Worm (Caenorhabditis elegans) whole organism, L3 larva: ENCODE results near the gene K11G9.5.
A peak's percentile ranks its signal among the peaks of the same experiment; 100 is the strongest.

Experiments used
- aly-2 ChIP-seq: fragments of 150-350 bp; optimal IDR thresholded peaks from 2 replicates; lab custom pipeline; 2014; ENCODE audit warnings: missing biosample characterization, missing genetic modification characterization
- ama-1 ChIP-seq: fragments of 150-350 bp; optimal IDR thresholded peaks from 2 replicates; lab custom pipeline; 2018
- ceh-82 ChIP-seq: fragments of 150-350 bp; optimal IDR thresholded peaks from 2 replicates; lab custom pipeline; 2014; ENCODE audit warnings: missing biosample characterization, missing genetic modification characterization
- daf-12 ChIP-seq: fragments of 150-350 bp; optimal IDR thresholded peaks from 2 replicates; lab custom pipeline; 2014; ENCODE audit warnings: missing biosample characterization, missing genetic modification reagents, missing genetic modification characterization
- egl-27 ChIP-seq: sonication (generic microtip); optimal IDR thresholded peaks from 4 replicates; lab custom pipeline; 2017; ENCODE audit warnings: missing biosample characterization, missing genetic modification reagents, missing genetic modification characterization
- elt-2 ChIP-seq: sonication (generic microtip); optimal IDR thresholded peaks from 2 replicates; lab custom pipeline; 2016; ENCODE audit warnings: missing genetic modification reagents, mild to moderate bottlenecking, missing genetic modification characterization, missing compliant biosample characterization
- elt-3 ChIP-seq, 3 experiments: fragments of 150-350 bp in 1 of 3; sonication (generic microtip) in 2 of 3; optimal IDR thresholded peaks; 2 replicates in 2 of 3; 4 replicates in 1 of 3; lab custom pipeline; 2014 to 2017; ENCODE audit warnings: missing biosample characterization in 3 of 3, missing genetic modification characterization in 3 of 3
- eor-1 ChIP-seq, 2 experiments: fragments of 150-350 bp; optimal IDR thresholded peaks; 2 replicates each; lab custom pipeline; 2014 to 2018; ENCODE audit warnings: missing biosample characterization in 2 of 2, missing genetic modification characterization in 2 of 2
- fkh-10 ChIP-seq: sonication (generic microtip); optimal IDR thresholded peaks from 2 replicates; lab custom pipeline; 2017; ENCODE audit warnings: missing biosample characterization, missing genetic modification reagents, missing genetic modification characterization
- fos-1 ChIP-seq: fragments of 150-350 bp; optimal IDR thresholded peaks from 2 replicates; lab custom pipeline; 2014; ENCODE audit warnings: missing biosample characterization, missing genetic modification characterization
- jun-1 ChIP-seq: fragments of 150-350 bp; optimal IDR thresholded peaks from 2 replicates; lab custom pipeline; 2014; ENCODE audit warnings: missing biosample characterization, missing genetic modification reagents, missing genetic modification characterization
- lin-39 ChIP-seq: fragments of 150-350 bp; optimal IDR thresholded peaks from 2 replicates; lab custom pipeline; 2018; ENCODE audit warnings: missing biosample characterization, missing genetic modification reagents, missing genetic modification characterization
- lsy-12 ChIP-seq: sonication (generic microtip); optimal IDR thresholded peaks from 2 replicates; lab custom pipeline; 2016; ENCODE audit warnings: mild to moderate bottlenecking, missing genetic modification characterization, missing compliant biosample characterization
- mml-1 ChIP-seq: fragments of 150-350 bp; sonication (generic microtip); optimal IDR thresholded peaks from 3 replicates; lab custom pipeline; 2014; ENCODE audit warnings: missing biosample characterization, missing genetic modification characterization
- nfya-1 ChIP-seq: sonication (generic microtip); optimal IDR thresholded peaks from 2 replicates; lab custom pipeline; 2017; ENCODE audit warnings: missing genetic modification characterization, mild to moderate bottlenecking, missing compliant biosample characterization, antibody characterized with exemption, moderate library complexity; ENCODE audit not compliant: insufficient read depth
- nhr-12 ChIP-seq: fragments of 150-350 bp; optimal IDR thresholded peaks from 2 replicates; lab custom pipeline; 2014; ENCODE audit warnings: missing biosample characterization, missing genetic modification characterization
- nhr-28 ChIP-seq: fragments of 150-350 bp; optimal IDR thresholded peaks from 2 replicates; lab custom pipeline; 2014; ENCODE audit warnings: missing biosample characterization, missing genetic modification characterization
- nhr-43 ChIP-seq: sonication (generic microtip); optimal IDR thresholded peaks from 2 replicates; lab custom pipeline; 2016; ENCODE audit warnings: mild to moderate bottlenecking, missing genetic modification characterization, missing compliant biosample characterization; ENCODE audit not compliant: poor library complexity, severe bottlenecking
- pha-4 ChIP-seq: fragments of 150-350 bp; optimal IDR thresholded peaks from 2 replicates; lab custom pipeline; 2014; ENCODE audit warnings: missing biosample characterization, missing genetic modification reagents, missing genetic modification characterization
- pqm-1 ChIP-seq: fragments of 150-350 bp; optimal IDR thresholded peaks from 2 replicates; lab custom pipeline; 2017; ENCODE audit warnings: missing biosample characterization, missing genetic modification characterization, inconsistent platforms
- sea-2 ChIP-seq: fragments of 150-350 bp; sonication (generic microtip); optimal IDR thresholded peaks from 4 replicates; lab custom pipeline; 2014; ENCODE audit warnings: missing biosample characterization, missing genetic modification reagents, missing genetic modification characterization
- unc-39 ChIP-seq: sonication (generic microtip); optimal IDR thresholded peaks from 4 replicates; lab custom pipeline; 2017; ENCODE audit warnings: missing biosample characterization, missing genetic modification characterization
- unc-62 ChIP-seq: fragments of 150-350 bp; sonication (generic microtip); optimal IDR thresholded peaks from 4 replicates; lab custom pipeline; 2014; ENCODE audit warnings: missing biosample characterization, missing genetic modification reagents, missing genetic modification characterization
- zag-1 ChIP-seq: fragments of 150-350 bp; optimal IDR thresholded peaks from 2 replicates; lab custom pipeline; 2014; ENCODE audit warnings: missing biosample characterization, missing genetic modification characterization
- ztf-11 ChIP-seq: fragments of 150-350 bp; optimal IDR thresholded peaks from 2 replicates; lab custom pipeline; 2014; ENCODE audit warnings: missing biosample characterization, missing genetic modification characterization

The K11G9.5 gene

DNA sequence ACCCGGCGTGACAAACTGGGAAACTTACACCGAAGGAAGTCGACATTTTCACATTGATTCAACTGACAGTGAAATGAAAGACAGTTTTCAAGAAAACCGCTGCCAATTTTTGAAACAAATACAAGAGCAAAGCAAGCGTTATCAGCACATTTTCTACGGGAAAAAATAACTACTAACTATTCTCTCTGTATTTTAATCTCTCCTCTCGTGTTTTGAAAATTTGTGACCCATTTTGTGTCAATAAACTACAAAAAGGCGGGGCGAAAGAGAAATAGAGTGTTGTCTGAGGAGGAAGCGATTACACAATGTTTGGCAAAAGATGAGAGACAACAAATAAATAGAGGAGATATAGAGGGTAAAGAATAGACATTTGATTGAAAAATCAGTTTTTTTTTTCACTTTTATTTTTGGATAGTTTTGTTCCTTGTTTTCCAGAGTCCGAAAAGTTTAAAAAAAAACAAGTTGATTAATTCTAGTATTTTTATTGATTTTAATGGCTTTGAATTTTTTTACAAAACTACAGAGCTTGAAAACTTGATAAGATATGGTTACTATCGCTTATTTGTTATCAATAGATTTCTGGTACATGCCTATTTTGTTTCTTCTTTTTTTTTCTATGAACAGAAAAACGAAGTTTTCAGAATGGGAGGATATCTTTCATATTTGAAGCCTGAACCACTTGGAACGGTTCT, 12.0 kb downstream of the K11G9.5 start, which contains the start of gene cest-34:
Gene cest-34, plus strand, starts transcription at position 642 of the 692 bp plus-strand sequence.
- TF ChIP-seq lsy-12 (tag; lab: Kevin White, UChicago) (no peak), egl-27 (tag; lab: Kevin White, UChicago) (no peak), ztf-11 (no peak), aly-2 (tag; lab: Kevin White, UChicago) (no peak), fos-1 (tag; lab: Kevin White, UChicago) (no peak), elt-2 (tag; lab: Kevin White, UChicago) (peak; percentile 18), pha-4 (peak; percentile 87), mml-1 (no peak)

DNA sequence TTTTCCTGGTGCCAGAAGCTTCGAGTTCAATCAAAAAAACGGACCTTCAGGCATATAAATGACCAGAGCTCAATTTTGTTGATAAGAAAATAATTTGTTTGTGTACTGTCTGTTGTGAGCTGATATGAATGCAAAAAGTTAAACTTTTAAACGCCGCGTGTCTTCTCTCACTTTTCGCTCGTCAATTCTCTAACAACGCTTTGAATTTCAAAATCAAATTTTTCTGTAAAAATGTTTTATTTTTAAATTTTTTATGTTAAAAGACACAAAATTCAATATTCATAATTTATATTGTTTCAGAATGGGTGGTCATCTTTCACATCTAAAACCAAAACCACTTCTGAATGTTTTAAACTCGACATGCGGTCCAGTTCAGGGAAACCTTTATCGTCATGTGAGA, 14.3 kb downstream of the K11G9.5 start, which contains the start of gene cest-31:
Gene cest-31, plus strand, starts transcription at position 301 of the 400 bp plus-strand sequence.
- TF ChIP-seq eor-1 (tag; optimal IDR thresholded peaks at IDR 0.05; lab: Kevin White, UChicago) = no peak
- no peak for TF ChIP-seq nhr-12 (tag; lab: Kevin White, UChicago)
- TF ChIP-seq sea-2 (GFP tag; lab: Kevin White, UChicago) = no peak
- no peak for TF ChIP-seq fkh-10 (GFP tag; lab: Kevin White, UChicago)
- TF ChIP-seq elt-3 (tag; optimal IDR thresholded peaks at IDR 0.05; lab: Kevin White, UChicago) = no peak
- TF ChIP-seq aly-2 (tag; lab: Kevin White, UChicago) = no peak
- no peak for TF ChIP-seq daf-12 (tag; lab: Kevin White, UChicago)
- TF ChIP-seq unc-39 (tag; lab: Kevin White, UChicago) = no peak
- no peak for TF ChIP-seq ama-1 (lab: Kevin White, UChicago)
- no peak for TF ChIP-seq fos-1 (tag; lab: Kevin White, UChicago)

DNA sequence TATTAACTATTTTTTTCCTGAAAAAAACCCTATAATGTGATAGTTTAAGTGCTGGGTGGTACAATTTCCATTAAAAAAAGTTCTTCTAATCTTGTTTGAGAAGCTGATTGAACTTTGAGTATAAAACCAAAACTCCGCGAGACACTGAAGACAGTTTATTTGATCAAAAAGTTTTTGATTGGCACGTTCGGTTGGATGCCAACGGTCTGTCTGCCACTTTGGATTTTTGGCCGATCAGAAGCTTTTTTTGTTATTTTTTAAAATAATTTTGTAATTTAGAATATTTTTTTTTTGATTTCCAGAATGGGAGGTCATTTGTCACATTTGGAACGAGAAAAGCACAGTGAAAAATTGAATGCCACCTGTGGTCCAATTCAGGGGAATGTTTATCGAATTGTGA, 18.8 kb downstream of the K11G9.5 start, which contains the start of gene cest-28:
Gene cest-28, plus strand, starts transcription at position 301 of the 400 bp plus-strand sequence.
- no peak for TF ChIP-seq ceh-82 (tag; lab: Kevin White, UChicago)
- TF ChIP-seq daf-12 (tag; lab: Kevin White, UChicago) = no peak

DNA sequence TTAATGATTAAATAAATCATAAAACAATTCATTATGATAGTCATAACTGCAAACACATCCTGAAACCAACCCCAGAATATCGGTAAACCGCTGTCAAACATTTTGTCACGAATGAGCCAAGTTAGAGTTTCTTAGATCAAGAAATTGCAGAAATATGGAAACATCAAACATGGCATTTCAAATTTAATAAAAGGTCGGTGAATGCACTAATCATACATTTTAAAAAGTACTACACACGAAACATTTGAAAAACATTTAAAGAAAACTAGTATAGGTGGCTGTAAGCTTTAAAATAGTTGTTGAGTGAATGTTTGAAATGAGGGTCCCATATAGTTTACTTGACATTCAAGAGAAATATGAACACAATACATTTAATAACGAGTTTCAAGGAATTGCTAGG, 19.6 kb downstream of the K11G9.5 start, which contains the start of gene str-180:
Gene str-180, minus strand, starts transcription at position 101 of the 400 bp plus-strand sequence.
- TF ChIP-seq lin-39 (no peak), nhr-28 (tag; lab: Kevin White, UChicago) (no peak)

DNA sequence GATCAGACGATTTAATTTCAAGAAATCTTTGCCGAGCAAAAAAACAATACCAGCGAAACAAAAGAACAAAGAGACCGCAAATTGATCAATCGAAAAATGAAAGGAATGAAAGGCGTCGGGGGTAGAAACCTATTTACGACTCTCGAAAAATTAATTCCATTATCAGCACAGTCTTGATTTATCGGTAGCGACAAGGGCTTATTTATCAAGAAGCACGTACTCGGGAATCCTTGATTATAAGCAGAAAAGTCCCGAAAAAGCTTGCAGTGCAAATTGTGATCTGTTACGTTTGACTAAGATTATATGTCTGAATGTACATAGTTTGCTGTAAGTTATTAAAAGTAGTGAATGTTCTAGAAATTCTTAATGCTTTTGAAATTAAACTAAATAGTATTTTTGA, 21.7 kb downstream of the K11G9.5 start:
- TF ChIP-seq pqm-1 (tag; lab: Kevin White, UChicago) = peak; percentile 76
- no peak for TF ChIP-seq egl-27 (tag; lab: Kevin White, UChicago)
- TF ChIP-seq elt-2 (tag; lab: Kevin White, UChicago) = peak; percentile 58

DNA sequence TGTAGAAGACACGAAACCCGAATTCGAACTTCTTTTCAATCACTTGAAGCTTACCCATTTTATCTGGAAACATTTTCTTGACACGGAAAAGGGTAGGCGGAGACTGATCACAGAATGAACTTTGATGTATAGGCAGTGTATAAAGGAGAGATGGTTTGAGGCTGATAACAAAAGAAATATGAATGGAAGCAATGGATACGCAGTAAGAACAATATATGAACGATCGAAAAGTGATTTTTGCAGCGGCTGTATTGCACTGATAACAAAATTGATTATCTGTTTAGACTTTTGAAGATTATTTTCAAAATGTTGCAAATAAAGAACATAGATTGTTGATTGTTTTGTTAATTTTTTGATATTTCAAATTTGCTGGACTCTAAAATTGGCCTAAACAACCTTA, 22.5 kb downstream of the K11G9.5 start, which contains the start of gene pmp-5:
Gene pmp-5, minus strand, starts transcription at position 63 of the 400 bp plus-strand sequence.
- TF ChIP-seq jun-1 (tag; lab: Kevin White, UChicago) (peak; percentile 14), elt-2 (tag; lab: Kevin White, UChicago) (peak; percentile 89), pqm-1 (tag; lab: Kevin White, UChicago) (peak; percentile 83), zag-1 (tag; lab: Kevin White, UChicago) (no peak)

DNA sequence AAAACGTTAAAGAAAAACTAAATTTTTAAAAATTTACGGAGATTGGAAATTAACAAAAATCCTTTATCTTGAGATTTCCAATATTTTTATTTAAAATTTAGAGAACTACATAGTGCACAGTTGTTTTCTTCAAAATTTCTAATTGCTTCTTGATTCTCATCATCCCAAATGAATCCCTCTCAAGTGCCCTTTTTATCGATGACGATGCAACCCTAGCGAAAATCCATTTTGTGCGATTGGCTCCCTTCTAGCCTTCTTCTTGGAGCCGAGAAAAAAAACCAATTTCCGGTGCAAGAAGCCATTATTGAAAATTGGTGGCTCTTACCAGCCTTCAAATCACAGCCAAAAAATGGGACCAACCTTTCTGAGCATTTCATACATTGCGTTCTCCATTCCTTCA, 25.8 kb downstream of the K11G9.5 start:
- no peak for TF ChIP-seq nhr-28 (tag; lab: Kevin White, UChicago)
- TF ChIP-seq nfya-1 (tag; lab: Kevin White, UChicago) = no peak
- no peak for TF ChIP-seq pha-4
- no peak for TF ChIP-seq nhr-43 (tag; lab: Kevin White, UChicago)
- TF ChIP-seq sea-2 (GFP tag; lab: Kevin White, UChicago) = no peak
- no peak for TF ChIP-seq unc-62 (GFP tag; lab: Kevin White, UChicago)
